Fruit fly (Drosophila melanogaster) whole organism, adult: Measurements from ENCODE around the gene Edem2.

Experiments
- CG11617 ChIP-seq: fragments of 200-800 bp; sonication (Bioruptor generic); optimal IDR thresholded peaks from 2 replicates; lab custom pipeline; 2017; ENCODE audit warnings: mild to moderate bottlenecking, missing biosample characterization, missing genetic modification reagents, missing genetic modification characterization
- CG12768 ChIP-seq: fragments of 200-800 bp; sonication (Bioruptor generic); optimal IDR thresholded peaks from 2 replicates; lab custom pipeline; 2017; ENCODE audit warnings: missing biosample characterization, missing genetic modification characterization, mild to moderate bottlenecking, moderate library complexity, missing genetic modification reagents
- CG14711 ChIP-seq: fragments of 200-800 bp; sonication (Bioruptor generic); optimal IDR thresholded peaks from 2 replicates; lab custom pipeline; 2018; ENCODE audit warnings: missing biosample characterization, mild to moderate bottlenecking, missing genetic modification characterization, moderate library complexity
- CG1620 ChIP-seq: fragments of 200-800 bp; sonication (Bioruptor generic); optimal IDR thresholded peaks from 2 replicates; lab custom pipeline; 2016; ENCODE audit warnings: missing biosample characterization, missing genetic modification characterization
- CG33017 ChIP-seq: fragments of 200-800 bp; sonication (Bioruptor generic); optimal IDR thresholded peaks from 2 replicates; lab custom pipeline; 2018; ENCODE audit warnings: missing biosample characterization, mild to moderate bottlenecking, missing genetic modification characterization, moderate library complexity
- CG5204 ChIP-seq: fragments of 200-800 bp; sonication (Bioruptor generic); optimal IDR thresholded peaks from 2 replicates; lab custom pipeline; 2016; ENCODE audit warnings: missing biosample characterization, missing genetic modification characterization
- CG7045 ChIP-seq: fragments of 200-800 bp; sonication (Bioruptor generic); optimal IDR thresholded peaks from 2 replicates; lab custom pipeline; 2017; ENCODE audit warnings: missing biosample characterization, mild to moderate bottlenecking, missing genetic modification characterization
- CG7101 ChIP-seq: fragments of 200-800 bp; sonication (Bioruptor generic); optimal IDR thresholded peaks from 2 replicates; lab custom pipeline; 2018; ENCODE audit warnings: missing biosample characterization, mild to moderate bottlenecking, missing genetic modification characterization, moderate library complexity
- Clk ChIP-seq: fragments of 200-800 bp; sonication (Bioruptor generic); optimal IDR thresholded peaks from 2 replicates; lab custom pipeline; 2017; ENCODE audit warnings: missing biosample characterization, missing genetic modification characterization
- Crg-1 ChIP-seq: fragments of 200-800 bp; sonication (Bioruptor generic); optimal IDR thresholded peaks from 2 replicates; lab custom pipeline; 2016; ENCODE audit warnings: missing biosample characterization, missing genetic modification characterization
- Hr96 ChIP-seq: fragments of 200-800 bp; sonication (Bioruptor generic); optimal IDR thresholded peaks from 2 replicates; lab custom pipeline; 2016; ENCODE audit warnings: missing biosample characterization, missing genetic modification characterization
- Mnt ChIP-seq: fragments of 200-800 bp; sonication (Bioruptor generic); optimal IDR thresholded peaks from 2 replicates; lab custom pipeline; 2016; ENCODE audit warnings: missing biosample characterization, mild to moderate bottlenecking, missing genetic modification characterization
- bab1 ChIP-seq: fragments of 200-800 bp; sonication (Bioruptor generic); optimal IDR thresholded peaks from 3 replicates; lab custom pipeline; 2019; ENCODE audit warnings: missing biosample characterization, mild to moderate bottlenecking, missing genetic modification characterization, moderate library complexity
- cic ChIP-seq: fragments of 200-800 bp; sonication (Bioruptor generic); optimal IDR thresholded peaks from 2 replicates; lab custom pipeline; 2017; ENCODE audit warnings: missing biosample characterization, mild to moderate bottlenecking, missing genetic modification characterization, moderate library complexity
- cnc ChIP-seq, 2 experiments: fragments of >200 bp; optimal IDR thresholded peaks; 2 replicates each; lab custom pipeline; 2017
- kay ChIP-seq: fragments of 200-800 bp; sonication (Bioruptor generic); peaks from one replicate; lab custom pipeline; 2016; ENCODE audit warnings: missing biosample characterization, missing genetic modification characterization, borderline replicate concordance
- ovo ChIP-seq: fragments of 200-800 bp; sonication (Bioruptor generic); optimal IDR thresholded peaks from 2 replicates; lab custom pipeline; 2016; ENCODE audit warnings: missing biosample characterization, missing genetic modification characterization
- pad ChIP-seq: fragments of 200-800 bp; sonication (Bioruptor generic); optimal IDR thresholded peaks from 3 replicates; lab custom pipeline; 2017; ENCODE audit warnings: missing biosample characterization, missing genetic modification characterization, mild to moderate bottlenecking, moderate library complexity, missing genetic modification reagents
- tj ChIP-seq: fragments of 200-800 bp; sonication (Bioruptor generic); optimal IDR thresholded peaks from 3 replicates; lab custom pipeline; 2017; ENCODE audit warnings: missing biosample characterization, mild to moderate bottlenecking, missing genetic modification characterization, moderate library complexity
- toe ChIP-seq: fragments of 200-800 bp; sonication (Bioruptor generic); optimal IDR thresholded peaks from 2 replicates; lab custom pipeline; 2016; ENCODE audit warnings: missing biosample characterization, missing genetic modification characterization

Edem2 gene

dm6 chr2L:13156349-13156748, 35.7 kb upstream of the Edem2 start:
- peak; percentile 63 for TF ChIP-seq CG7101 (tag; lab: Kevin White, UChicago)
- TF ChIP-seq CG7045 (GFP tag; lab: Kevin White, UChicago) = peak; percentile 77
- peak; percentile 56 for TF ChIP-seq CG14711 (tag; lab: Kevin White, UChicago)
- no peak for TF ChIP-seq Hr96
- peak; percentile 87 for TF ChIP-seq CG33017 (tag; lab: Kevin White, UChicago)
- no peak for TF ChIP-seq toe (GFP tag; lab: Kevin White, UChicago)
- peak; percentile 49 for TF ChIP-seq CG11617 (GFP tag; lab: Kevin White, UChicago)
- peak; percentile 71 for TF ChIP-seq kay (GFP tag; lab: Kevin White, UChicago)
- peak; percentile 11 for TF ChIP-seq pad
- peak; percentile 57 for TF ChIP-seq CG12768 (GFP tag; lab: Kevin White, UChicago)
- TF ChIP-seq tj (GFP tag; lab: Kevin White, UChicago) = peak; percentile 20
- peak; percentile 11 for TF ChIP-seq cic
- no peak for TF ChIP-seq ovo (GFP tag; lab: Kevin White, UChicago)
- no peak for TF ChIP-seq bab1 (GFP tag; lab: Kevin White, UChicago)
- peak; percentile 18 for TF ChIP-seq Clk (GFP tag; lab: Kevin White, UChicago)
- no peak for TF ChIP-seq Mnt (GFP tag; lab: Kevin White, UChicago)
- TF ChIP-seq cnc (optimal IDR thresholded peaks at IDR 0.05; lab: Kevin White, UChicago) = no peak

DNA sequence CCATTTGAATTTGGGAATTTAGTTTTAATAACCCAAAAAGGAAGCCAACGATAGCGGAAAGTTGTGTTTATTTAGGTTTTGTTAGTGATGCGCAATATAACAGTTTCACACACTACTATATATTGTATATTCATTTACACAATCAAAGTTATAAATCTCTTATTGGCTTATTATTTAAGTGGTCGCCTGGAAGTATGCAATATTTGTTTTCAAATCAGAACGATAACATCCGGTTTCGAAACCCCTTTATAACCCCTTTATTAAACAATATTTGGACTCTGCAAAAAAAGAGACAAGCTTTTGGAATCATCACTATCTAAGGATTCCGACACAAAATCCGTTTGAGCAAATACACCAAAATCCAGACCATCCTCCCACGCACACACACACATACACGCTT, 34.1 kb upstream of the Edem2 start:
- no peak for TF ChIP-seq CG14711 (tag; lab: Kevin White, UChicago)
- peak; percentile 19 for TF ChIP-seq CG7101 (tag; lab: Kevin White, UChicago)
- TF ChIP-seq toe (GFP tag; lab: Kevin White, UChicago) = peak; percentile 33
- TF ChIP-seq CG12768 (GFP tag; lab: Kevin White, UChicago) = peak; percentile 4
- TF ChIP-seq CG11617 (GFP tag; lab: Kevin White, UChicago) = peak; percentile 32
- no peak for TF ChIP-seq CG7045 (GFP tag; lab: Kevin White, UChicago)
- peak; percentile 60 for TF ChIP-seq bab1 (GFP tag; lab: Kevin White, UChicago)
- TF ChIP-seq CG5204 = no peak
- TF ChIP-seq pad = no peak
- no peak for TF ChIP-seq cic

DNA sequence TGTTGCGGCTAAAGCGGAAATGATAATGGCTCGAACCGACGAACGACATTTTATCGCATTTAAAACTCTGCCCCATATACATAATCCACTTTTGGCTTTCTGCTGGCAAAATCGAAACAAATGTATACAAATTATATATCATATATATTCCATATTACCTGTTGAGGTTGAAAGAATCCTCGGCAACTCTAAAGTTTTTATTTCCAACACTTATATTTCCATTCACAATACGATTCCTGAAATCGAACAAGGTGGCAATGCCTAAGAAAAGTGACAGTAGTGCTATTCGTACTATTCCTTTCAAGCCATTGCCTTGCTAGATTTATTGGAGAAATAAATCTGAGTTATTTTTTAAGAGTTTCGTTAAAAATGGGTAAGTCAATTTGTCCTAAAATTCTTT, 33.5 kb upstream of the Edem2 start, which contains the start of gene Pk34A:
Gene Pk34A, plus strand, starts transcription at position 301 of the 400 bp plus-strand sequence.
- TF ChIP-seq Clk (GFP tag; lab: Kevin White, UChicago) = no peak
- TF ChIP-seq Hr96 = no peak
- no peak for TF ChIP-seq kay (GFP tag; lab: Kevin White, UChicago)
- no peak for TF ChIP-seq CG12768 (GFP tag; lab: Kevin White, UChicago)
- TF ChIP-seq bab1 (GFP tag; lab: Kevin White, UChicago) = no peak
- no peak for TF ChIP-seq Mnt (GFP tag; lab: Kevin White, UChicago)
- no peak for TF ChIP-seq ovo (GFP tag; lab: Kevin White, UChicago)
- TF ChIP-seq CG5204 = no peak
- no peak for TF ChIP-seq tj (GFP tag; lab: Kevin White, UChicago)
- TF ChIP-seq cnc (optimal IDR thresholded peaks at IDR 0.05; lab: Kevin White, UChicago) = no peak
- TF ChIP-seq CG1620 (GFP tag; lab: Kevin White, UChicago) = no peak
- no peak for TF ChIP-seq toe (GFP tag; lab: Kevin White, UChicago)
- TF ChIP-seq CG7045 (GFP tag; lab: Kevin White, UChicago) = no peak
- no peak for TF ChIP-seq CG14711 (tag; lab: Kevin White, UChicago)
- TF ChIP-seq CG11617 (GFP tag; lab: Kevin White, UChicago) = no peak
- no peak for TF ChIP-seq CG7101 (tag; lab: Kevin White, UChicago)
- no peak for TF ChIP-seq pad
- no peak for TF ChIP-seq Crg-1 (GFP tag; lab: Kevin White, UChicago)

dm6 chr2L:13160227-13160626, 31.8 kb upstream of the Edem2 start, which contains the start of gene kmg:
Gene kmg, plus strand, starts transcription at chr2L:13160527.
- no peak for TF ChIP-seq CG12768 (GFP tag; lab: Kevin White, UChicago)
- TF ChIP-seq tj (GFP tag; lab: Kevin White, UChicago) = no peak

DNA sequence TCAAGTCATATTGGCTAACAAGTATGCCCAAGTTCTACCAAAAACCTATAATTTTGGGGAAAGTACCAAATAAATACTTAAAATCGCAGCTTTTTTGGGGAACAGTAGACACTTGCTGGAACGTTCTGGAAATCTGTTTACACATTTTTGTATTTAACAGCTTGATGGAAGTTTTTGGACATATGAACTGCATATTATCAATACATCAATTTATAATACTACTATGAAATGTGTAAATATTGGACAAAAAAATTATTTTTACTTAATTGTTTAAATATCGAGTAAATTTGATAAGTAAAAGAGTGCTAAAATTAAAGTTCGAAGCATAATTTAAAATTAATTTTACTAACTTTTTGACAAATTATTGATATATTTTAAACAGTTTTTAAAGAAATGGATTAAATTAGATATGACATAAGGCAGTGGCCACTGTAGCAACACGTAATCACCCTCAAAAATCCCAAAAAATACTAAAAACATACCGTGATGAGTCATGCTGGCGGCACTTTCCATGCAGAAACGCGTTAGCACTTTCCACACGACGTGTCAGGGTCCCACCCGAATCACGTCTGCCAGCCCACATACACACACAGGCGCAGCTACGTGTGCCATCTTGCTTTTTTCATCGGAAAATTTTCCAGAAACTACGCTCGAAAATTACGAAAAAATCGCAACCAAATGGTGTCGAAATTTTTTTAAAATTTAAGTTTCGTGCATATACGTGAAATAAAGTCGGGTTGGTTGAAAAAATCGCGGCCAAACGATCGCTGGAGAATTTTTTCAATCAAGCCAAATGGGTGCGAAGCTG, 26.8 kb upstream of the Edem2 start, which contains the start of gene Sirt1:
Gene Sirt1, plus strand, starts transcription at position 571 of the 808 bp plus-strand sequence.
- TF ChIP-seq CG14711 (tag; lab: Kevin White, UChicago) (peak; percentile 79), ovo (GFP tag; lab: Kevin White, UChicago) (peak; percentile 55), CG7101 (tag; lab: Kevin White, UChicago) (peak; percentile 86), bab1 (GFP tag; lab: Kevin White, UChicago) (peak; percentile 43), CG7045 (GFP tag; lab: Kevin White, UChicago) (peak; percentile 79), cic (peak; percentile 88), CG12768 (GFP tag; lab: Kevin White, UChicago) (peak; percentile 78), tj (GFP tag; lab: Kevin White, UChicago) (no peak), pad (peak; percentile 76), Mnt (GFP tag; lab: Kevin White, UChicago) (peak; percentile 82), cnc (optimal IDR thresholded peaks at IDR 0.05; lab: Kevin White, UChicago) (peak in 1 of 2 experiments; percentile 12), Crg-1 (GFP tag; lab: Kevin White, UChicago) (peak; percentile 23), toe (GFP tag; lab: Kevin White, UChicago) (no peak), CG33017 (tag; lab: Kevin White, UChicago) (peak; percentile 73), Hr96 (no peak), CG5204 (no peak), Clk (GFP tag; lab: Kevin White, UChicago) (no peak), CG11617 (GFP tag; lab: Kevin White, UChicago) (peak; percentile 85), CG1620 (GFP tag; lab: Kevin White, UChicago) (peak; percentile 46), kay (GFP tag; lab: Kevin White, UChicago) (peak; percentile 99)
